Fruit fly (Drosophila melanogaster) Kc167 (cell line): ENCODE results near the gene CG14269.

Experiments used
- Myc ChIP-seq: fragments of >200 bp; optimal IDR thresholded peaks from 2 replicates; lab custom pipeline; 2017; ENCODE audit warnings: missing external identifiers
- Sin3A ChIP-seq: fragments of >200 bp; optimal IDR thresholded peaks from 2 replicates; lab custom pipeline; 2018; ENCODE audit warnings: missing external identifiers
- h ChIP-seq: fragments of >200 bp; optimal IDR thresholded peaks from 3 replicates; lab custom pipeline; 2018; ENCODE audit warnings: missing external identifiers
- insv ChIP-seq: fragments of >200 bp; optimal IDR thresholded peaks from 3 replicates; lab custom pipeline; 2018; ENCODE audit warnings: missing external identifiers
- psq ChIP-seq: fragments of >200 bp; optimal IDR thresholded peaks from 2 replicates; lab custom pipeline; 2017; ENCODE audit warnings: missing external identifiers
- ttk ChIP-seq: sonication (Bioruptor generic); optimal IDR thresholded peaks from 2 replicates; lab custom pipeline; 2017; ENCODE audit warnings: missing external identifiers

DNA sequence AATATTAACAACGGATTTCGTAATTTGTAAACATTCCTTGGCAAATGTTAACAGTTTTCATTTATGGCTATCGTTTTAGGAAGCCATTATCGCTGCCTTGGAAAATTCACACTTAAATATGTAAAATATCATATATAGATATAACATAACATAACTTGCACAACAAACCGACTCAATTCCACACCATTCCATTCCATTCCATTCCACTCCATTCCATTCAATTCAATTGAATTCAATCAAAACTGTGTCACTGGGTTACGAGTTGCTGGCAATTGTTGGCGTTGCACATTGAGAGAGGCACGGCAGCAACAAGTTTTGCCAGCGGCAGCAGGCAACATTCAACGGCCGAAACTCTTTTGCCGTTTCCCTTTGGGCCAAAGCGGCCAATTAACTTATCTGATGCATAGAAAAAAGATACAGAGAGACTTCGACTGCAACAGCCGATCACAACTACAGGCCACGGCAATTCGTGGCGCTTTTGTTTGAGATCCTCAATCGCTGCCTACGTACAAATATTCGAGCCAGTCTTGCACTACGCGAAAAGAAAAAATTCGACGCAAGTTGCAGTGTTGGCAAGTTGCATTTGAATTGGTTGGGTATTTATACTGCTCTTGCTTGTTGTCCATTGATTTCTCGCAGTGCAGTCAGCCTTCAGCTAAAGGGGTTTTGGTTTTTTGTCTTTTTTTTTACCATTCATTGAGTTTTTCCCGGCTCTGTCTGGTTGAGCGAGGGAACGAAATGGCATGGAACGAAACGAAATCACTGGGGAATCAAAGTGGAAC lies 17.6 kb upstream of the CG14269 start:
- TF ChIP-seq psq (lab: Kevin White, UChicago) (no peak), Myc (lab: Kevin White, UChicago) (no peak), insv (lab: Kevin White, UChicago) (no peak), h (lab: Kevin White, UChicago) (no peak), ttk (lab: Kevin White, UChicago) (no peak), Sin3A (lab: Kevin White, UChicago) (no peak)
